Worm (Caenorhabditis elegans): ENCODE measurements around the gene C36B7.1.

- no peak for TF ChIP-seq W03F9.2 (tag; optimal IDR thresholded peaks at IDR 0.05)
- no peak for TF ChIP-seq dao-5 (tag; optimal IDR thresholded peaks at IDR 0.05)
- TF ChIP-seq him-1 (tag; optimal IDR thresholded peaks at IDR 0.05), result no peak
Measured at ce11 chrX:7162764-7163163, 50.1 kb downstream of the C36B7.1 start.

Measured in whole organism, L4/young adult.